Worm (Caenorhabditis elegans) whole organism, L2 larva: ENCODE results near the gene fubl-1.

Experiments used
- ZK546.5 ChIP-seq: sonication (generic microtip); optimal IDR thresholded peaks from 2 replicates; lab custom pipeline; 2017; ENCODE audit warnings: missing biosample characterization, missing genetic modification characterization
- ama-1 ChIP-seq: fragments of 150-350 bp; optimal IDR thresholded peaks from 2 replicates; lab custom pipeline; 2018; ENCODE audit warnings: inconsistent platforms
- blmp-1 ChIP-seq: sonication (generic microtip); optimal IDR thresholded peaks from 2 replicates; lab custom pipeline; 2017; ENCODE audit warnings: missing genetic modification characterization, mild to moderate bottlenecking, missing compliant biosample characterization, antibody characterized with exemption, moderate library complexity; ENCODE audit not compliant: insufficient read depth
- ceh-16 ChIP-seq: fragments of 150-350 bp; optimal IDR thresholded peaks from 2 replicates; lab custom pipeline; 2014; ENCODE audit warnings: missing biosample characterization, missing genetic modification characterization
- ceh-82 ChIP-seq: fragments of 150-350 bp; optimal IDR thresholded peaks from 2 replicates; lab custom pipeline; 2014; ENCODE audit warnings: missing biosample characterization, missing genetic modification characterization
- egl-27 ChIP-seq: sonication (generic microtip); optimal IDR thresholded peaks from 3 replicates; lab custom pipeline; 2017; ENCODE audit warnings: missing biosample characterization, missing genetic modification reagents, missing genetic modification characterization
- gmeb-1 ChIP-seq: fragments of 150-350 bp; optimal IDR thresholded peaks from 2 replicates; lab custom pipeline; 2014; ENCODE audit warnings: missing biosample characterization, missing genetic modification characterization
- nhr-10 ChIP-seq: sonication (generic microtip); optimal IDR thresholded peaks from 2 replicates; lab custom pipeline; 2017; ENCODE audit warnings: missing biosample characterization, missing genetic modification characterization
- nhr-237 ChIP-seq: fragments of 150-350 bp; optimal IDR thresholded peaks from 2 replicates; lab custom pipeline; 2014; ENCODE audit warnings: missing biosample characterization, missing genetic modification characterization
- snpc-4 ChIP-seq: fragments of 150-350 bp; optimal IDR thresholded peaks from 2 replicates; lab custom pipeline; 2014; ENCODE audit warnings: missing biosample characterization, missing genetic modification characterization
- ztf-4 ChIP-seq: fragments of 150-350 bp; optimal IDR thresholded peaks from 2 replicates; lab custom pipeline; 2014; ENCODE audit warnings: missing biosample characterization, missing genetic modification characterization

DNA sequence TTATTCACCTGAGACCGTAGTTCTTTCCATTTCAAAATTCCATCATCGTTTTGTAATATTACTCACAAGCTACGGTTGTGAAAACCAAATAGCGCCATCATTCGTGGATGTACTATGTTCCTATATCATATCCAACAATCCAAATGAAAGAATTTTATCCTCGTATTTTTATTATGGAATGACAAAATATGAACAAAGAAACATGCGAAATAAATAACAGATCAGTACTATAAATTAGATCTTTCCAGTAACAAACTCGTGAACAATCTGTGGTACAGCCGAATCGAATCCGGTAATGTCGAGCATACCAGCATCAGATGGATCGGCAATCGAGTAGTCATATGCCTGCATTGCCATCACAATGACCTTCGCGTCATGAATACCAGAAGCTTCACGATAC lies 14.0 kb upstream of the fubl-1 start:
- TF ChIP-seq ama-1 = no peak
- no peak for TF ChIP-seq gmeb-1 (tag; lab: Kevin White, UChicago)
- TF ChIP-seq egl-27 (tag; lab: Kevin White, UChicago) = no peak
- no peak for TF ChIP-seq snpc-4 (tag; lab: Kevin White, UChicago)
- TF ChIP-seq ceh-82 = no peak
- TF ChIP-seq ztf-4 (tag; lab: Kevin White, UChicago) = no peak
- no peak for TF ChIP-seq blmp-1 (tag; lab: Kevin White, UChicago)
- no peak for TF ChIP-seq ZK546.5
- no peak for TF ChIP-seq nhr-237 (tag; lab: Kevin White, UChicago)
- TF ChIP-seq nhr-10 (tag; lab: Kevin White, UChicago) = no peak
- TF ChIP-seq ceh-16 (tag; lab: Kevin White, UChicago) = no peak
